Fruit fly (Drosophila melanogaster) whole organism, adult: ENCODE data around the gene Aasdh.

Experiments used
- CG11617 ChIP-seq: fragments of 200-800 bp; sonication (Bioruptor generic); optimal IDR thresholded peaks from 2 replicates; lab custom pipeline; 2017; ENCODE audit warnings: mild to moderate bottlenecking, missing biosample characterization, missing genetic modification reagents, missing genetic modification characterization
- CG12768 ChIP-seq: fragments of 200-800 bp; sonication (Bioruptor generic); optimal IDR thresholded peaks from 2 replicates; lab custom pipeline; 2017; ENCODE audit warnings: missing biosample characterization, missing genetic modification characterization, mild to moderate bottlenecking, moderate library complexity, missing genetic modification reagents
- CG14711 ChIP-seq: fragments of 200-800 bp; sonication (Bioruptor generic); optimal IDR thresholded peaks from 2 replicates; lab custom pipeline; 2018; ENCODE audit warnings: missing biosample characterization, mild to moderate bottlenecking, missing genetic modification characterization, moderate library complexity
- CG1620 ChIP-seq: fragments of 200-800 bp; sonication (Bioruptor generic); optimal IDR thresholded peaks from 2 replicates; lab custom pipeline; 2016; ENCODE audit warnings: missing biosample characterization, missing genetic modification characterization
- CG33017 ChIP-seq: fragments of 200-800 bp; sonication (Bioruptor generic); optimal IDR thresholded peaks from 2 replicates; lab custom pipeline; 2018; ENCODE audit warnings: missing biosample characterization, mild to moderate bottlenecking, missing genetic modification characterization, moderate library complexity
- CG5204 ChIP-seq: fragments of 200-800 bp; sonication (Bioruptor generic); optimal IDR thresholded peaks from 2 replicates; lab custom pipeline; 2016; ENCODE audit warnings: missing biosample characterization, missing genetic modification characterization
- CG7045 ChIP-seq: fragments of 200-800 bp; sonication (Bioruptor generic); optimal IDR thresholded peaks from 2 replicates; lab custom pipeline; 2017; ENCODE audit warnings: missing biosample characterization, mild to moderate bottlenecking, missing genetic modification characterization
- CG7101 ChIP-seq: fragments of 200-800 bp; sonication (Bioruptor generic); optimal IDR thresholded peaks from 2 replicates; lab custom pipeline; 2018; ENCODE audit warnings: missing biosample characterization, mild to moderate bottlenecking, missing genetic modification characterization, moderate library complexity
- Clk ChIP-seq: fragments of 200-800 bp; sonication (Bioruptor generic); optimal IDR thresholded peaks from 2 replicates; lab custom pipeline; 2017; ENCODE audit warnings: missing biosample characterization, missing genetic modification characterization
- Crg-1 ChIP-seq: fragments of 200-800 bp; sonication (Bioruptor generic); optimal IDR thresholded peaks from 2 replicates; lab custom pipeline; 2016; ENCODE audit warnings: missing biosample characterization, missing genetic modification characterization
- Hr96 ChIP-seq: fragments of 200-800 bp; sonication (Bioruptor generic); optimal IDR thresholded peaks from 2 replicates; lab custom pipeline; 2016; ENCODE audit warnings: missing biosample characterization, missing genetic modification characterization
- Mnt ChIP-seq: fragments of 200-800 bp; sonication (Bioruptor generic); optimal IDR thresholded peaks from 2 replicates; lab custom pipeline; 2016; ENCODE audit warnings: missing biosample characterization, mild to moderate bottlenecking, missing genetic modification characterization
- bab1 ChIP-seq: fragments of 200-800 bp; sonication (Bioruptor generic); optimal IDR thresholded peaks from 3 replicates; lab custom pipeline; 2019; ENCODE audit warnings: missing biosample characterization, mild to moderate bottlenecking, missing genetic modification characterization, moderate library complexity
- cic ChIP-seq: fragments of 200-800 bp; sonication (Bioruptor generic); optimal IDR thresholded peaks from 2 replicates; lab custom pipeline; 2017; ENCODE audit warnings: missing biosample characterization, mild to moderate bottlenecking, missing genetic modification characterization, moderate library complexity
- cnc ChIP-seq, 2 experiments: fragments of >200 bp; optimal IDR thresholded peaks; 2 replicates each; lab custom pipeline; 2017
- kay ChIP-seq: fragments of 200-800 bp; sonication (Bioruptor generic); peaks from one replicate; lab custom pipeline; 2016; ENCODE audit warnings: missing biosample characterization, missing genetic modification characterization, borderline replicate concordance
- ovo ChIP-seq: fragments of 200-800 bp; sonication (Bioruptor generic); optimal IDR thresholded peaks from 2 replicates; lab custom pipeline; 2016; ENCODE audit warnings: missing biosample characterization, missing genetic modification characterization
- pad ChIP-seq: fragments of 200-800 bp; sonication (Bioruptor generic); optimal IDR thresholded peaks from 3 replicates; lab custom pipeline; 2017; ENCODE audit warnings: missing biosample characterization, missing genetic modification characterization, mild to moderate bottlenecking, moderate library complexity, missing genetic modification reagents
- tj ChIP-seq: fragments of 200-800 bp; sonication (Bioruptor generic); optimal IDR thresholded peaks from 3 replicates; lab custom pipeline; 2017; ENCODE audit warnings: missing biosample characterization, mild to moderate bottlenecking, missing genetic modification characterization, moderate library complexity
- toe ChIP-seq: fragments of 200-800 bp; sonication (Bioruptor generic); optimal IDR thresholded peaks from 2 replicates; lab custom pipeline; 2016; ENCODE audit warnings: missing biosample characterization, missing genetic modification characterization

Gene Aasdh

dm6 chr2L:8449358-8449757 lies at the start of gene Aasdh:
Gene Aasdh (minus strand): TSS chr2L:8449576.
- no peak for TF ChIP-seq CG14711 (tag; lab: Kevin White, UChicago)
- no peak for TF ChIP-seq Crg-1 (GFP tag; lab: Kevin White, UChicago)

- TF ChIP-seq CG11617 (GFP tag; lab: Kevin White, UChicago), result no peak
- no peak for TF ChIP-seq tj
- no peak for TF ChIP-seq Crg-1 (GFP tag; lab: Kevin White, UChicago)
- TF ChIP-seq CG7045, result no peak
- no peak for TF ChIP-seq CG12768 (GFP tag; lab: Kevin White, UChicago)
- TF ChIP-seq ovo (GFP tag; lab: Kevin White, UChicago), result no peak
- no peak for TF ChIP-seq toe (GFP tag; lab: Kevin White, UChicago)
- no peak for TF ChIP-seq CG5204 (GFP tag; lab: Kevin White, UChicago)
- TF ChIP-seq Mnt (GFP tag; lab: Kevin White, UChicago), result no peak
- no peak for TF ChIP-seq CG1620
- no peak for TF ChIP-seq CG7101
- no peak for TF ChIP-seq cic (GFP tag; lab: Kevin White, UChicago)
- TF ChIP-seq Hr96 (GFP tag; lab: Kevin White, UChicago), result no peak
- TF ChIP-seq CG14711 (tag; lab: Kevin White, UChicago), result no peak
- TF ChIP-seq CG33017 (tag; lab: Kevin White, UChicago), result no peak
- no peak for TF ChIP-seq Clk (GFP tag; lab: Kevin White, UChicago)
- TF ChIP-seq kay (GFP tag; lab: Kevin White, UChicago), result no peak
- no peak for TF ChIP-seq pad (GFP tag; lab: Kevin White, UChicago)
- TF ChIP-seq cnc (optimal IDR thresholded peaks at IDR 0.05; lab: Kevin White, UChicago), result no peak
- no peak for TF ChIP-seq bab1
Observed at dm6 chr2L:8496269-8496668, 46.9 kb upstream of the Aasdh start, which contains the start of gene Bace. Gene Bace (minus strand): TSS chr2L:8496307.

- TF ChIP-seq CG14711 (tag; lab: Kevin White, UChicago) (no peak), kay (GFP tag; lab: Kevin White, UChicago) (peak; percentile 82), CG12768 (GFP tag; lab: Kevin White, UChicago) (no peak)
Observed at dm6 chr2L:8490439-8490838, 41.1 kb upstream of the Aasdh start, which contains the start of gene CG43400. Gene CG43400 (plus strand): TSS chr2L:8490739.

DNA sequence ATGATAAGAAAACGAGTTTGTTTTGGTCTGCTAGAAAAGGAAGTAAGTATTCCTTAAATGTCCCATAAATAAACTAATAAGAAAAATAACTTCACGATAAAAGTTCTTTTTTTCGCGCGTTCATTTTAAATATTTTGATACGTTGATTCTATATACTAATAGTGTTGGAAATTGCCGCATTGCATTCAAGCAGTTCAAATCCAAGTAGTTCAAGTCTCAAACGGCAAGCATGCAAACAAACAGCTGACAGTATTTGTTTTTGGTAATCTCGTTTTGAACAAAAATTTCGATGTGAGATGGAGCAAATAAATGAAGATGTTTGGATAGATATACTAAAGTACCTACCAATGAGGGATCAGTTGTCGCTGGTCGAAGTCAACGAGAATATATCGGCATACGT lies 39.4 kb upstream of the Aasdh start, which contains the start of gene CG13088:
Gene CG13088 (plus strand): TSS at position 247 of the 400 bp plus-strand sequence.
- TF ChIP-seq bab1 (peak; percentile 42), CG7101 (peak; percentile 68), CG12768 (GFP tag; lab: Kevin White, UChicago) (no peak), ovo (GFP tag; lab: Kevin White, UChicago) (peak; percentile 42), cnc (optimal IDR thresholded peaks at IDR 0.05; lab: Kevin White, UChicago) (no peak), CG7045 (no peak), Hr96 (GFP tag; lab: Kevin White, UChicago) (no peak), toe (GFP tag; lab: Kevin White, UChicago) (peak; percentile 53), CG14711 (tag; lab: Kevin White, UChicago) (peak; percentile 31), CG11617 (GFP tag; lab: Kevin White, UChicago) (no peak), CG5204 (GFP tag; lab: Kevin White, UChicago) (peak; percentile 39), pad (GFP tag; lab: Kevin White, UChicago) (peak; percentile 48), CG1620 (peak; percentile 67), kay (GFP tag; lab: Kevin White, UChicago) (no peak), Crg-1 (GFP tag; lab: Kevin White, UChicago) (peak; percentile 56), Mnt (GFP tag; lab: Kevin White, UChicago) (peak; percentile 66), Clk (GFP tag; lab: Kevin White, UChicago) (no peak), CG33017 (tag; lab: Kevin White, UChicago) (no peak)

dm6 chr2L:8485562-8485961 lies 36.2 kb upstream of the Aasdh start:
- TF ChIP-seq bab1 (peak; percentile 68), cic (GFP tag; lab: Kevin White, UChicago) (peak; percentile 3), Mnt (GFP tag; lab: Kevin White, UChicago) (no peak), CG5204 (GFP tag; lab: Kevin White, UChicago) (no peak), CG7101 (peak; percentile 28), kay (GFP tag; lab: Kevin White, UChicago) (peak; percentile 72)

DNA sequence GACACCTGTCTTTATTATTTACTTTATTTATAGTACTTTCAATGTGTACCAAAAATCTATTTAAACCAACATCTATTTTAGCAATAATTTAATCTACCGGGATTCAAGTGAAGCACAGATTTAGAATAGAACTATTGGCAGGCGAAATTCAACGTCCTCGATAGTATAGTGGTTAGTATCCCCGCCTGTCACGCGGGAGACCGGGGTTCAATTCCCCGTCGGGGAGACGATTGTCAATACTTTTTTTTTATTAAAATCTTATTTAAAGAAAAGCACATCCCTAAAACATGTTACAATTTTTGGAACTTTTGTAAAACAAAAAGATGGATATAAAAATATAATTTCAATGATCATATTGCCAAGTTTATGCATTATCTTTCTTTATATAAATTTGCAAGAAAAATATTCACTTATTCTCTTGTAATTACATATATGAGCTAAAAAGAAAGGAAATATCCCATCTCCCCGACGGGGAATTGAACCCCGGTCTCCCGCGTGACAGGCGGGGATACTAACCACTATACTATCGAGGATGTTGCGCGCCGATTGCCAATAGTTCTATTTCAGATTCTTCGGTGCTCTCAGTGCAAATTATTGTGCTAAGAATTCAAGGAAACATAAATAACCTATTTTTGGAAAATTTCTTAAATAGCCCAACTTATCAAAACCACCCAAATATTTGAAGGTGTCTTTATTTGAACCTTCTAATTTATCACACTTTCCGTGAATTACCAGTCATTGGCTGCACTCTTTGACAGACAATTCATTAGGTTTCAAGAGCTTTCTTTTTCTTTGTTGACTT lies 32.4 kb upstream of the Aasdh start, which contains the start of gene CG43796:
Gene CG43796 (plus strand): TSS at position 752 of the 802 bp plus-strand sequence.
- TF ChIP-seq bab1 (peak; percentile 32), CG14711 (tag; lab: Kevin White, UChicago) (no peak)

DNA sequence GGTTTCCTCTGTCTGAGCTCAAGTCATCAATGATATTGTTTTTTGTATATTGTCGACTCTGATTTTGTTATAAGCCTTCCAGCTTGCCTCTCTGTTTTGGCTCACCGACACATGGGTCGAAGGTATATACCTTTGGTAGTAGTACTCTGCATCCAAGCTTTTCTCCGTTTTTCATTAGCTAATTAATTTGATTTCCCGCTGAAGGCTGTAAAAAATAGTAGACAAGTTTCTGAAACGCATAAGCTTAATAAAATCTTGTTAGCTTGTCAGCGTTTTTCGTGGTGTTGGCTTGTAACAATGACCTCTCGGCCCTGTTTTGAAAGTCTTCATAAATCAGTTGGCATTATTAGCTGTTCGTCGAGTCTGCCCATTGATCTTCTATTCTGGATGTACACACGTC lies 31.4 kb upstream of the Aasdh start:
- TF ChIP-seq kay (GFP tag; lab: Kevin White, UChicago) (peak; percentile 17), CG12768 (GFP tag; lab: Kevin White, UChicago) (no peak)
